Fruit fly (Drosophila melanogaster): ENCODE results near the gene Cp19.
A peak's percentile ranks its signal among the peaks of the same experiment; 100 is the strongest.

The Cp19 gene

dm6 chr3L:8683773-8684172 is 45.9 kb upstream of the Cp19 start (continued):
- peak; percentile 13 for TF ChIP-seq jumu (GFP tag; optimal IDR thresholded peaks at IDR 0.05)
- no peak for TF ChIP-seq CG8359 (GFP tag; optimal IDR thresholded peaks at IDR 0.05; ENCODE audit: borderline replicate concordance)
- TF ChIP-seq nau (GFP tag; optimal IDR thresholded peaks at IDR 0.05), result peak; percentile 66
- TF ChIP-seq Asciz (GFP tag; optimal IDR thresholded peaks at IDR 0.05), result peak; percentile 7
- no peak for TF ChIP-seq CG1832 (GFP tag; optimal IDR thresholded peaks at IDR 0.05)
- no peak for TF ChIP-seq lov (optimal IDR thresholded peaks at IDR 0.05)
- peak; percentile 42; the same call in 1 of the 3 replicates for TF ChIP-seq lov (GFP tag; IDR thresholded peaks at IDR 0.05)
- 0 out of 2 replicates have a peak, but pooled peaks have one; percentile 35 for TF ChIP-seq rib (GFP tag; IDR thresholded peaks at IDR 0.05)
- TF ChIP-seq kay (GFP tag; optimal IDR thresholded peaks at IDR 0.05), result no peak
- TF ChIP-seq zen (tag; optimal IDR thresholded peaks at IDR 0.05), result no peak
- TF ChIP-seq CG12769 (tag; optimal IDR thresholded peaks at IDR 0.05), result peak; percentile 60
- TF ChIP-seq CG30403 (GFP tag; optimal IDR thresholded peaks at IDR 0.05), result no peak
- TF ChIP-seq CG16813 (GFP tag; IDR thresholded peaks at IDR 0.05; ENCODE audit: partially characterized antibody), result no peak
- TF ChIP-seq pho (GFP tag; optimal IDR thresholded peaks at IDR 0.05), result no peak
- 0 out of 3 replicates have a peak, but pooled peaks have one; percentile 8 for TF ChIP-seq CG11456 (GFP tag; IDR thresholded peaks at IDR 0.05)
- no peak for TF ChIP-seq CG8290 (GFP tag; optimal IDR thresholded peaks at IDR 0.05)
- peak in 1 of 2 experiments; percentile 59 for TF ChIP-seq CG8290 (tag; optimal IDR thresholded peaks at IDR 0.05)
- TF ChIP-seq CG9609 (GFP tag; optimal IDR thresholded peaks at IDR 0.05), result no peak
- TF ChIP-seq CG17361 (GFP tag; IDR thresholded peaks at IDR 0.05), result no peak
- no peak for TF ChIP-seq CG7839 (tag; optimal IDR thresholded peaks at IDR 0.05)
- TF ChIP-seq vfl (GFP tag; optimal IDR thresholded peaks at IDR 0.05), result no peak
- peak; percentile 54 for TF ChIP-seq CG3407 (GFP tag; optimal IDR thresholded peaks at IDR 0.05)
- TF ChIP-seq ssp (GFP tag; IDR thresholded peaks at IDR 0.05), result no peak
- 0 out of 3 replicates have a peak, but pooled peaks have one; percentile 8 for TF ChIP-seq sr (GFP tag; IDR thresholded peaks at IDR 0.05)
- no peak for TF ChIP-seq dimm (GFP tag; IDR thresholded peaks at IDR 0.05)
- peak; percentile 59 for TF ChIP-seq CG12071 (GFP tag; optimal IDR thresholded peaks at IDR 0.05)
- TF ChIP-seq CG15601 (tag; optimal IDR thresholded peaks at IDR 0.05), result peak; percentile 43
- TF ChIP-seq CG14014 (GFP tag; IDR thresholded peaks at IDR 0.05), result peak; percentile 54; the same call in 1 of the 2 replicates
- no peak for TF ChIP-seq Hsf (GFP tag; optimal IDR thresholded peaks at IDR 0.05)
- TF ChIP-seq GATAe (GFP tag; conservative IDR thresholded peaks at IDR 0.05), result no peak
- 0 out of 3 replicates have a peak, but pooled peaks have one; percentile 28 for TF ChIP-seq gce (GFP tag; IDR thresholded peaks at IDR 0.05)
- peak; percentile 28 for TF ChIP-seq CG17912 (GFP tag; optimal IDR thresholded peaks at IDR 0.05)
- peak; percentile 60; the same call in 2 of the 3 replicates for TF ChIP-seq ci (GFP tag; IDR thresholded peaks at IDR 0.05)
- TF ChIP-seq D (optimal IDR thresholded peaks at IDR 0.05), result no peak
- peak; percentile 7 for TF ChIP-seq D (GFP tag; optimal IDR thresholded peaks at IDR 0.05)
- TF ChIP-seq CG18619 (GFP tag; optimal IDR thresholded peaks at IDR 0.05), result peak; percentile 35
- no peak for TF ChIP-seq CG4617 (GFP tag; optimal IDR thresholded peaks at IDR 0.05; ENCODE audit: borderline replicate concordance)
- peak; percentile 29; the same call in 1 of the 3 replicates for TF ChIP-seq Optix (GFP tag; IDR thresholded peaks at IDR 0.05)
- no peak for TF ChIP-seq CG32772 (GFP tag; IDR thresholded peaks at IDR 0.05)
- peak; percentile 12 for TF ChIP-seq CG12659 (GFP tag; optimal IDR thresholded peaks at IDR 0.05)
- TF ChIP-seq Hr39 (optimal IDR thresholded peaks at IDR 0.05), result no peak
- peak; percentile 85 for TF ChIP-seq Med (GFP tag)
- no peak for TF ChIP-seq dpn (GFP tag; optimal IDR thresholded peaks at IDR 0.05)
- 0 out of 2 replicates have a peak, but pooled peaks have one; percentile 24 for TF ChIP-seq CG16779 (GFP tag; IDR thresholded peaks at IDR 0.05)
- no peak for TF ChIP-seq pb (GFP tag; optimal IDR thresholded peaks at IDR 0.05)
- 0 out of 2 replicates have a peak, but pooled peaks have one; percentile 19 for TF ChIP-seq CG31224 (GFP tag; IDR thresholded peaks at IDR 0.05)
- peak; percentile 4 for TF ChIP-seq Lhr (GFP tag; optimal IDR thresholded peaks at IDR 0.05)
- peak; percentile 27 for TF ChIP-seq CG9727 (GFP tag; optimal IDR thresholded peaks at IDR 0.05)
- TF ChIP-seq CG3281 (GFP tag; optimal IDR thresholded peaks at IDR 0.05), result peak; percentile 31
- peak; percentile 57 for TF ChIP-seq Atf6 (GFP tag; IDR thresholded peaks at IDR 0.05)
- peak; percentile 31 for TF ChIP-seq CG31365 (tag; optimal IDR thresholded peaks at IDR 0.05)
- TF ChIP-seq CG6175 (GFP tag; IDR thresholded peaks at IDR 0.05), result 0 out of 3 replicates have a peak, but pooled peaks have one; percentile 54
